Fruit fly (Drosophila melanogaster): Measurements from ENCODE around the gene CG18094.

- TF ChIP-seq Gug (GFP tag; IDR thresholded peaks at IDR 0.05) (no peak), CG3919 (GFP tag; optimal IDR thresholded peaks at IDR 0.05) (no peak), Hr38 (GFP tag; optimal IDR thresholded peaks at IDR 0.05) (no peak), salr (GFP tag; optimal IDR thresholded peaks at IDR 0.05) (no peak), CG11902 (GFP tag; optimal IDR thresholded peaks at IDR 0.05) (no peak), pdm3 (GFP tag; optimal IDR thresholded peaks at IDR 0.05) (no peak), Sox102F (GFP tag; optimal IDR thresholded peaks at IDR 0.05) (no peak)
Measured at dm6 chr2L:19484539-19484938, 5.5 kb upstream of the CG18094 start, which contains the start of the genes CG10195 and CG13084.
